Worm (Caenorhabditis elegans) whole organism, early embryonic: Measurements from ENCODE around the gene abt-4.

Experiments
- B0310.2 ChIP-seq: sonication (generic microtip); optimal IDR thresholded peaks from 2 replicates; lab custom pipeline; 2016; ENCODE audit warnings: mild to moderate bottlenecking, missing genetic modification characterization, missing compliant biosample characterization
- F13C5.2 ChIP-seq: sonication (generic microtip); optimal IDR thresholded peaks from 2 replicates; lab custom pipeline; 2017; ENCODE audit warnings: mild to moderate bottlenecking, missing genetic modification characterization, inconsistent platforms, missing compliant biosample characterization
- ama-1 ChIP-seq: fragments of 150-350 bp; optimal IDR thresholded peaks from 2 replicates; lab custom pipeline; 2014
- ceh-13 ChIP-seq: fragments of 200-800 bp; sonication (Bioruptor generic); optimal IDR thresholded peaks from 2 replicates; lab custom pipeline; 2018; ENCODE audit warnings: mild to moderate bottlenecking, missing genetic modification characterization, missing compliant biosample characterization
- ets-7 ChIP-seq: sonication (generic microtip); optimal IDR thresholded peaks from 2 replicates; lab custom pipeline; 2016; ENCODE audit warnings: missing genotype, missing genetic modification characterization, missing compliant biosample characterization
- flt-1 ChIP-seq: fragments of 200-800 bp; sonication (Bioruptor generic); IDR thresholded peaks from 2 replicates; pipeline ENCODE4 v1.3.6; 2022; ENCODE audit warnings: missing genetic modification characterization, missing compliant biosample characterization
- hmg-4 ChIP-seq: fragments of 200-800 bp; sonication (Bioruptor generic); optimal IDR thresholded peaks from 2 replicates; lab custom pipeline; 2018; ENCODE audit warnings: mild to moderate bottlenecking, missing genetic modification characterization, missing compliant biosample characterization
- pes-1 ChIP-seq: fragments of 200-800 bp; sonication (Bioruptor generic); IDR thresholded peaks from 2 replicates; pipeline ENCODE4 v1.3.6; 2022; ENCODE audit warnings: missing genetic modification reagents, missing genetic modification characterization, missing compliant biosample characterization
- scrt-1 ChIP-seq: fragments of 200-800 bp; sonication (Bioruptor generic); IDR thresholded peaks from 2 replicates; pipeline ENCODE4 v1.3.6; 2022; ENCODE audit warnings: missing genetic modification characterization, missing compliant biosample characterization
- sea-1 ChIP-seq: fragments of 200-800 bp; sonication (Bioruptor generic); conservative IDR thresholded peaks from 2 replicates; pipeline ENCODE4 v1.3.6; 2022; ENCODE audit warnings: missing genetic modification characterization, missing compliant biosample characterization
- tbx-11 ChIP-seq: fragments of 200-800 bp; sonication (Bioruptor generic); IDR thresholded peaks from 2 replicates; pipeline ENCODE4 v1.3.6; 2022; ENCODE audit warnings: missing genetic modification characterization, missing compliant biosample characterization
- tbx-37 ChIP-seq: fragments of 200-800 bp; sonication (Bioruptor generic); conservative IDR thresholded peaks from 2 replicates; pipeline ENCODE4 v1.3.6; 2022; ENCODE audit warnings: missing genetic modification reagents, missing genetic modification characterization, missing compliant biosample characterization
- tra-4 ChIP-seq: sonication (generic microtip); optimal IDR thresholded peaks from 2 replicates; lab custom pipeline; 2017; ENCODE audit warnings: missing genetic modification characterization, missing compliant biosample characterization

ce11 chrV:380186-380585, 49.7 kb upstream of the abt-4 start, which contains the start of gene mltn-8:
- TF ChIP-seq ama-1 (no peak), scrt-1 (GFP tag; lab: Robert Waterston, UW) (no peak), ceh-13 (GFP tag; lab: Kevin White, UChicago) (no peak), tbx-37 (GFP tag; lab: Robert Waterston, UW) (no peak), F13C5.2 (tag; lab: Kevin White, UChicago) (no peak), B0310.2 (tag; lab: Kevin White, UChicago) (no peak), hmg-4 (GFP tag; lab: Kevin White, UChicago) (no peak), tra-4 (tag; lab: Kevin White, UChicago) (no peak), sea-1 (no peak), flt-1 (GFP tag; lab: Robert Waterston, UW) (no peak), pes-1 (GFP tag; lab: Robert Waterston, UW) (no peak), ets-7 (tag; lab: Kevin White, UChicago) (no peak), tbx-11 (no peak)
